Fruit fly (Drosophila melanogaster): ENCODE results near the gene fng.

Gene fng

dm6 chr3L:20950136-20950499, 806 bp upstream of the fng start (continued):
- TF ChIP-seq Oli (tag; optimal IDR thresholded peaks at IDR 0.05) = peak; percentile 79
- peak; percentile 55 for TF ChIP-seq CG10209 (GFP tag; optimal IDR thresholded peaks at IDR 0.05)
- TF ChIP-seq dpn (GFP tag; optimal IDR thresholded peaks at IDR 0.05) = peak; percentile 18 to 59
- TF ChIP-seq E2f2 (GFP tag; IDR thresholded peaks at IDR 0.05) = 0 out of 2 replicates have a peak, but pooled peaks have one; percentile 5
- peak; percentile 59 for TF ChIP-seq CG18476 (GFP tag; optimal IDR thresholded peaks at IDR 0.05)
- peak; percentile 89 for TF ChIP-seq CG2712 (tag; optimal IDR thresholded peaks at IDR 0.05)

- TF ChIP-seq vnd (GFP tag; IDR thresholded peaks at IDR 0.05; ENCODE audit: partially characterized antibody) (no peak), Rx (GFP tag; IDR thresholded peaks at IDR 0.05) (no peak), lilli (GFP tag; optimal IDR thresholded peaks at IDR 0.05) (no peak), gce (GFP tag; IDR thresholded peaks at IDR 0.05) (no peak)
These were observed 908 bp downstream of the fng start for dm6 chr3L:20948404-20948803.

dm6 chr3L:20946944-20947343, 2.4 kb downstream of the fng start:
- TF ChIP-seq Sry-β (GFP tag; optimal IDR thresholded peaks at IDR 0.05) (no peak), vvl (GFP tag; IDR thresholded peaks at IDR 0.05) (peak; percentile 16; the same call in 1 of the 2 replicates), gem (tag; optimal IDR thresholded peaks at IDR 0.05) (no peak)

- TF ChIP-seq Awh (GFP tag; IDR thresholded peaks at IDR 0.05) (peak; percentile 16; the same call in 1 of the 2 replicates), HLH3B (GFP tag; IDR thresholded peaks at IDR 0.05) (no peak), eyg (GFP tag; optimal IDR thresholded peaks at IDR 0.05) (no peak), cato (GFP tag; optimal IDR thresholded peaks at IDR 0.05; ENCODE audit: borderline replicate concordance) (no peak), grn (GFP tag; optimal IDR thresholded peaks at IDR 0.05) (peak; percentile 67), cas (GFP tag; IDR thresholded peaks at IDR 0.05) (no peak), ind (GFP tag; optimal IDR thresholded peaks at IDR 0.05) (no peak), CG11695 (GFP tag; IDR thresholded peaks at IDR 0.05) (no peak), dysf (GFP tag; IDR thresholded peaks at IDR 0.05) (no peak), CG2120 (GFP tag; optimal IDR thresholded peaks at IDR 0.05) (no peak), sima (GFP tag; optimal IDR thresholded peaks at IDR 0.05) (no peak), B-H1 (GFP tag; IDR thresholded peaks at IDR 0.05) (no peak), CG3065 (GFP tag; optimal IDR thresholded peaks at IDR 0.05) (no peak), CG31388 (GFP tag; optimal IDR thresholded peaks at IDR 0.05) (no peak), Ets65A (GFP tag) (peak; percentile 52), CG4360 (GFP tag; IDR thresholded peaks at IDR 0.05) (peak; percentile 63), odd (GFP tag; optimal IDR thresholded peaks at IDR 0.05) (no peak), shn (GFP tag; optimal IDR thresholded peaks at IDR 0.05) (no peak), pho (GFP tag; optimal IDR thresholded peaks at IDR 0.05) (no peak), Sin3A (optimal IDR thresholded peaks at IDR 0.05) (no peak), Ptx1 (GFP tag; IDR thresholded peaks at IDR 0.05) (no peak), h (optimal IDR thresholded peaks at IDR 0.05) (no peak)
These were observed 3.3 kb downstream of the fng start for dm6 chr3L:20946054-20946453.

- no peak for TF ChIP-seq BtbVII (GFP tag; optimal IDR thresholded peaks at IDR 0.05)
- TF ChIP-seq zen2 (GFP tag; IDR thresholded peaks at IDR 0.05; ENCODE audit: partially characterized antibody) = no peak
- TF ChIP-seq CG3847 (GFP tag; IDR thresholded peaks at IDR 0.05) = no peak
- no peak for TF ChIP-seq CG31224 (GFP tag; IDR thresholded peaks at IDR 0.05)
- no peak for TF ChIP-seq Fer1 (GFP tag; optimal IDR thresholded peaks at IDR 0.05)
- no peak for TF ChIP-seq cad (GFP tag; optimal IDR thresholded peaks at IDR 0.05)
- TF ChIP-seq Camta (GFP tag; optimal IDR thresholded peaks at IDR 0.05) = peak; percentile 26
- TF ChIP-seq chn (GFP tag; optimal IDR thresholded peaks at IDR 0.05) = no peak
- TF ChIP-seq unpg (GFP tag; optimal IDR thresholded peaks at IDR 0.05) = peak; percentile 19
- no peak for TF ChIP-seq psq (GFP tag; optimal IDR thresholded peaks at IDR 0.05)
- peak; percentile 4 for TF ChIP-seq Blimp-1 (GFP tag; optimal IDR thresholded peaks at IDR 0.05)
- peak; percentile 19 for TF ChIP-seq CG12391 (tag; optimal IDR thresholded peaks at IDR 0.05)
- peak; percentile 32 for TF ChIP-seq CG14965 (GFP tag; optimal IDR thresholded peaks at IDR 0.05; ENCODE audit: borderline replicate concordance)
- no peak for TF ChIP-seq Lim3 (GFP tag; IDR thresholded peaks at IDR 0.05)
- no peak for TF ChIP-seq CTCF (GFP tag; optimal IDR thresholded peaks at IDR 0.05)
These were observed 5.1 kb downstream of the fng start for dm6 chr3L:20944180-20944579.

All from whole organism, embryonic.